Worm (Caenorhabditis elegans) whole organism, mixed stage, embryonic: ENCODE measurements around the gene puf-11.

Experiments
- elt-1 ChIP-seq: sonication (generic microtip); optimal IDR thresholded peaks from 2 replicates; lab custom pipeline; 2017; ENCODE audit warnings: missing genetic modification characterization, mild to moderate bottlenecking, missing compliant biosample characterization, antibody characterized with exemption, moderate library complexity, borderline replicate concordance; ENCODE audit not compliant: insufficient read depth
- pha-4 ChIP-seq: fragments of 150-350 bp; optimal IDR thresholded peaks from 2 replicates; lab custom pipeline; 2018; ENCODE audit warnings: missing biosample characterization, missing genetic modification reagents, missing genetic modification characterization

ce11 chrIV:6391566-6391965 lies 29.8 kb upstream of the puf-11 start:
- TF ChIP-seq pha-4 (tag; lab: Kevin White, UChicago) (no peak), elt-1 (tag; lab: Kevin White, UChicago) (no peak)
